Fruit fly (Drosophila melanogaster) whole organism, embryonic: ENCODE results near the gene ss.

ENCODE experiments used
- Asciz ChIP-seq: fragments of 200-800 bp; sonication (Bioruptor generic); optimal IDR thresholded peaks from 2 replicates; lab custom pipeline; 2017; ENCODE audit warnings: missing biosample characterization, mild to moderate bottlenecking, missing genetic modification characterization, missing genetic modification reagents
- Atf-2 ChIP-seq: fragments of 200-800 bp; sonication (Bioruptor generic); optimal IDR thresholded peaks from 2 replicates; lab custom pipeline; 2016; ENCODE audit warnings: missing biosample characterization, missing genetic modification characterization
- Awh ChIP-seq: fragments of 200-800 bp; sonication (Bioruptor generic); IDR thresholded peaks from 2 replicates; pipeline ENCODE4, ENCODE4 v1.3.6; 2022; ENCODE audit warnings: missing biosample characterization, missing genetic modification characterization
- CG10565 ChIP-seq: fragments of 200-800 bp; sonication (Bioruptor generic); optimal IDR thresholded peaks from 3 replicates; lab custom pipeline; 2016; ENCODE audit warnings: missing biosample characterization, mild to moderate bottlenecking, missing genetic modification characterization
- CG11696 ChIP-seq: fragments of 200-800 bp; sonication (Bioruptor generic); IDR thresholded peaks from 2 replicates; pipeline ENCODE4 v1.3.6; 2022; ENCODE audit warnings: missing biosample characterization, missing genetic modification characterization
- CG13624 ChIP-seq: fragments of 200-800 bp; sonication (Bioruptor generic); optimal IDR thresholded peaks from 2 replicates; lab custom pipeline; 2016; ENCODE audit warnings: missing biosample characterization, missing genetic modification characterization
- CG13775 ChIP-seq: fragments of 200-800 bp; sonication (Bioruptor generic); optimal IDR thresholded peaks from 3 replicates; lab custom pipeline; 2017; ENCODE audit warnings: missing biosample characterization, mild to moderate bottlenecking, missing genetic modification characterization
- CG18476 ChIP-seq: fragments of 200-800 bp; sonication (Bioruptor generic); optimal IDR thresholded peaks from 2 replicates; lab custom pipeline; 2016; ENCODE audit warnings: missing biosample characterization, mild to moderate bottlenecking, missing genetic modification characterization
- CG18764 ChIP-seq: fragments of 200-800 bp; sonication (Bioruptor generic); optimal IDR thresholded peaks from 3 replicates; lab custom pipeline; 2016; ENCODE audit warnings: missing biosample characterization, missing genetic modification characterization
- CG2875 ChIP-seq: fragments of 200-800 bp; sonication (Bioruptor generic); optimal IDR thresholded peaks from 2 replicates; lab custom pipeline; 2017; ENCODE audit warnings: missing biosample characterization, mild to moderate bottlenecking, missing genetic modification characterization, missing genetic modification reagents
- CG30020 ChIP-seq: fragments of 200-800 bp; optimal IDR thresholded peaks from 2 replicates; lab custom pipeline; 2019; ENCODE audit warnings: missing biosample characterization, mild to moderate bottlenecking, missing genetic modification characterization, moderate library complexity
- CG33557 ChIP-seq: fragments of 200-800 bp; sonication (Bioruptor generic); optimal IDR thresholded peaks from 2 replicates; lab custom pipeline; 2019; ENCODE audit warnings: missing biosample characterization, mild to moderate bottlenecking, missing genetic modification characterization, moderate library complexity
- CG3995 ChIP-seq: fragments of 200-800 bp; sonication (Bioruptor generic); optimal IDR thresholded peaks from 3 replicates; lab custom pipeline; 2016; ENCODE audit warnings: missing biosample characterization, missing genetic modification characterization
- CG4617 ChIP-seq: fragments of 200-800 bp; sonication (Bioruptor generic); optimal IDR thresholded peaks from 3 replicates; lab custom pipeline; 2016; ENCODE audit warnings: missing biosample characterization, missing genetic modification characterization, borderline replicate concordance
- CG4730 ChIP-seq: fragments of 200-800 bp; sonication (Bioruptor generic); IDR thresholded peaks from 2 replicates; pipeline ENCODE4 v1.3.6; 2022; ENCODE audit warnings: missing biosample characterization, missing genetic modification characterization
- CG8089 ChIP-seq: fragments of 200-800 bp; sonication (Bioruptor generic); optimal IDR thresholded peaks from 3 replicates; lab custom pipeline; 2016; ENCODE audit warnings: missing biosample characterization, missing genetic modification characterization
- CG9437 ChIP-seq: fragments of 200-800 bp; sonication (Bioruptor generic); optimal IDR thresholded peaks from 2 replicates; lab custom pipeline; 2018; ENCODE audit warnings: missing biosample characterization, mild to moderate bottlenecking, missing genetic modification characterization
- Deaf1 ChIP-seq: fragments of 200-800 bp; optimal IDR thresholded peaks from 3 replicates; lab custom pipeline; 2019; ENCODE audit warnings: missing biosample characterization, mild to moderate bottlenecking, missing genetic modification characterization, moderate library complexity
- Dip3 ChIP-seq: fragments of 200-800 bp; sonication (Bioruptor generic); optimal IDR thresholded peaks from 3 replicates; lab custom pipeline; 2016; ENCODE audit warnings: missing biosample characterization, missing genetic modification characterization
- GATAe ChIP-seq: fragments of 200-800 bp; sonication (Bioruptor generic); conservative IDR thresholded peaks from 2 replicates; pipeline ENCODE4 v1.3.6; 2022; ENCODE audit warnings: missing biosample characterization, missing genetic modification characterization
- Gsc ChIP-seq: fragments of 200-800 bp; sonication (Bioruptor generic); IDR thresholded peaks from 2 replicates; pipeline ENCODE4 v1.3.6; 2022; ENCODE audit warnings: missing biosample characterization, missing genetic modification characterization
- Kr ChIP-seq: fragments of 200-800 bp; sonication (Bioruptor generic); optimal IDR thresholded peaks from 2 replicates; lab custom pipeline; 2017; ENCODE audit warnings: missing biosample characterization, mild to moderate bottlenecking, missing genetic modification characterization
- Lim3 ChIP-seq: fragments of 200-800 bp; sonication (Bioruptor generic); IDR thresholded peaks from 2 replicates; pipeline ENCODE4 v1.3.6; 2022; ENCODE audit warnings: missing biosample characterization, missing genetic modification characterization
- NC2α ChIP-seq: fragments of 200-800 bp; sonication (Bioruptor generic); optimal IDR thresholded peaks from 2 replicates; lab custom pipeline; 2016; ENCODE audit warnings: missing biosample characterization, missing genetic modification characterization
- NK7.1 ChIP-seq: fragments of 200-800 bp; sonication (Bioruptor generic); optimal IDR thresholded peaks from 3 replicates; lab custom pipeline; 2016; ENCODE audit warnings: missing biosample characterization, missing genetic modification characterization
- NfI ChIP-seq: fragments of 200-800 bp; sonication (Bioruptor generic); optimal IDR thresholded peaks from 3 replicates; lab custom pipeline; 2018; ENCODE audit warnings: missing biosample characterization, mild to moderate bottlenecking, missing genetic modification characterization, moderate library complexity
- bigmax ChIP-seq: fragments of 200-800 bp; sonication (Bioruptor generic); optimal IDR thresholded peaks from 2 replicates; lab custom pipeline; 2018; ENCODE audit warnings: missing biosample characterization, mild to moderate bottlenecking, missing genetic modification characterization
- btn ChIP-seq: fragments of 200-800 bp; sonication (Bioruptor generic); optimal IDR thresholded peaks from 2 replicates; lab custom pipeline; 2016; ENCODE audit warnings: missing biosample characterization, missing genetic modification characterization
- chif ChIP-seq, 2 experiments: fragments of 200-800 bp; sonication (Bioruptor generic); optimal IDR thresholded peaks; 3 replicates each; lab custom pipeline; 2016; ENCODE audit warnings: missing biosample characterization in 2 of 2, missing genetic modification characterization in 2 of 2
- danr ChIP-seq: fragments of 200-800 bp; sonication (Bioruptor generic); IDR thresholded peaks from 2 replicates; pipeline ENCODE4 v1.3.6; 2022; ENCODE audit warnings: missing biosample characterization, missing genetic modification characterization
- dm ChIP-seq: fragments of 200-800 bp; sonication (Bioruptor generic); optimal IDR thresholded peaks from 3 replicates; lab custom pipeline; 2016; ENCODE audit warnings: missing biosample characterization, missing genetic modification characterization
- ftz-f1 ChIP-seq: fragments of 200-800 bp; sonication (Bioruptor generic); optimal IDR thresholded peaks from 2 replicates; lab custom pipeline; 2016; ENCODE audit warnings: missing biosample characterization, missing genetic modification characterization
- fu2 ChIP-seq: fragments of 200-800 bp; sonication (Bioruptor generic); optimal IDR thresholded peaks from 2 replicates; lab custom pipeline; 2016; ENCODE audit warnings: missing biosample characterization, missing genetic modification characterization
- gro ChIP-seq: fragments of 200-800 bp; sonication (Bioruptor generic); optimal IDR thresholded peaks from 2 replicates; lab custom pipeline; 2016; ENCODE audit warnings: missing biosample characterization, missing genetic modification characterization
- kay ChIP-seq: fragments of 200-800 bp; sonication (Bioruptor generic); optimal IDR thresholded peaks from 2 replicates; lab custom pipeline; 2016; ENCODE audit warnings: missing biosample characterization, missing genetic modification characterization
- ken ChIP-seq: fragments of 200-800 bp; sonication (Bioruptor generic); IDR thresholded peaks from 3 replicates; pipeline ENCODE4 v1.3.6; 2022; ENCODE audit warnings: missing biosample characterization, missing genetic modification characterization
- lab ChIP-seq: fragments of 200-800 bp; sonication (Bioruptor generic); optimal IDR thresholded peaks from 3 replicates; lab custom pipeline; 2017; ENCODE audit warnings: missing biosample characterization, missing genetic modification characterization, mild to moderate bottlenecking, moderate library complexity, missing genetic modification reagents
- lmd ChIP-seq: fragments of 200-800 bp; sonication (Bioruptor generic); IDR thresholded peaks from 2 replicates; pipeline ENCODE4 v1.3.6; 2022; ENCODE audit warnings: missing biosample characterization, missing genetic modification characterization
- oc ChIP-seq: fragments of 200-800 bp; sonication (Bioruptor generic); optimal IDR thresholded peaks from 2 replicates; lab custom pipeline; 2018; ENCODE audit warnings: missing biosample characterization, mild to moderate bottlenecking, missing genetic modification characterization, moderate library complexity
- phol ChIP-seq: fragments of 200-800 bp; sonication (Bioruptor generic); optimal IDR thresholded peaks from 3 replicates; lab custom pipeline; 2018; ENCODE audit warnings: missing biosample characterization, mild to moderate bottlenecking, missing genetic modification characterization, moderate library complexity
- psq ChIP-seq: fragments of 200-800 bp; sonication (Bioruptor generic); optimal IDR thresholded peaks from 2 replicates; lab custom pipeline; 2017; ENCODE audit warnings: missing biosample characterization, missing genetic modification characterization
- pzg ChIP-seq: fragments of 200-800 bp; sonication (Bioruptor generic); optimal IDR thresholded peaks from 3 replicates; lab custom pipeline; 2018; ENCODE audit warnings: missing biosample characterization, mild to moderate bottlenecking, missing genetic modification characterization, moderate library complexity
- ranshi ChIP-seq: fragments of 200-800 bp; sonication (Bioruptor generic); IDR thresholded peaks from 2 replicates; pipeline ENCODE4 v1.3.6; 2022; ENCODE audit warnings: missing biosample characterization, missing genetic modification characterization
- ro ChIP-seq: fragments of 200-800 bp; sonication (Bioruptor generic); IDR thresholded peaks from 2 replicates; pipeline ENCODE4 v1.3.6; 2022; ENCODE audit warnings: missing biosample characterization, missing genetic modification characterization
- sc ChIP-seq, 3 experiments: fragments of >200 bp in 2 of 3; fragments of 200-800 bp in 1 of 3; sonication (Bioruptor generic) in 1 of 3; optimal IDR thresholded peaks; 2 replicates in 2 of 3; 3 replicates in 1 of 3; lab custom pipeline; 2017; ENCODE audit warnings: mild to moderate bottlenecking in 1 of 3, missing biosample characterization in 1 of 3, missing genetic modification characterization in 1 of 3, missing genetic modification reagents in 1 of 3
- sim ChIP-seq: fragments of 200-800 bp; sonication (Bioruptor generic); IDR thresholded peaks from 2 replicates; pipeline ENCODE4 v1.3.6; 2022; ENCODE audit warnings: missing biosample characterization, missing genetic modification characterization
- ssp ChIP-seq: fragments of 200-800 bp; sonication (Bioruptor generic); IDR thresholded peaks from 2 replicates; pipeline ENCODE4 v1.3.6; 2022; ENCODE audit warnings: missing biosample characterization, missing genetic modification characterization
- stwl ChIP-seq: fragments of 200-800 bp; sonication (Bioruptor generic); optimal IDR thresholded peaks from 3 replicates; lab custom pipeline; 2018; ENCODE audit warnings: missing biosample characterization, mild to moderate bottlenecking, missing genetic modification characterization, moderate library complexity
- tgo ChIP-seq: fragments of 200-800 bp; sonication (Bioruptor generic); IDR thresholded peaks from 3 replicates; pipeline ENCODE4 v1.3.6; 2022; ENCODE audit warnings: missing biosample characterization, missing genetic modification characterization
- zfh2 ChIP-seq: fragments of 200-800 bp; sonication (Bioruptor generic); optimal IDR thresholded peaks from 2 replicates; lab custom pipeline; 2016; ENCODE audit warnings: missing biosample characterization, missing genetic modification characterization

Gene ss

dm6 chr3R:16331809-16332343, 71.6 kb downstream of the ss start (continued):
- TF ChIP-seq CG8089 (GFP tag; lab: Kevin White, UChicago) = peak; percentile 86
- TF ChIP-seq Kr (GFP tag; lab: Kevin White, UChicago) = no peak
- TF ChIP-seq kay (GFP tag; lab: Kevin White, UChicago) = peak; percentile 59
- peak; percentile 88 for TF ChIP-seq lab (GFP tag; lab: Kevin White, UChicago)
- peak; percentile 9 for TF ChIP-seq CG9437 (GFP tag; lab: Kevin White, UChicago)
- no peak for TF ChIP-seq CG13624
- no peak for TF ChIP-seq Gsc (GFP tag; lab: Robert Waterston, UW)
- TF ChIP-seq ftz-f1 (GFP tag; lab: Kevin White, UChicago) = no peak
- no peak for TF ChIP-seq CG3995 (GFP tag; lab: Kevin White, UChicago)
- no peak for TF ChIP-seq CG18476
- TF ChIP-seq Asciz (GFP tag; lab: Kevin White, UChicago) = peak; percentile 14
- TF ChIP-seq gro = no peak
- no peak for TF ChIP-seq stwl
- peak; percentile 20 for TF ChIP-seq NfI
- TF ChIP-seq psq = peak; percentile 30
- peak; percentile 33; the same call in 1 of the 2 replicates for TF ChIP-seq ro (GFP tag; lab: Robert Waterston, UW)
- peak; percentile 61; the same call in 1 of the 2 replicates for TF ChIP-seq sim (GFP tag; lab: Robert Waterston, UW)
- TF ChIP-seq CG30020 (tag; lab: Kevin White, UChicago) = no peak
- peak; percentile 60; the same call in 1 of the 2 replicates for TF ChIP-seq danr (GFP tag; lab: Robert Waterston, UW)
- peak; percentile 84 for TF ChIP-seq Awh (GFP tag; lab: Robert Waterston, UW)
- no peak for TF ChIP-seq fu2 (GFP tag; lab: Kevin White, UChicago)
- TF ChIP-seq GATAe = 0 out of 2 replicates have a peak, but pooled peaks have one; percentile 8
- no peak for TF ChIP-seq bigmax
- TF ChIP-seq NC2α (GFP tag; lab: Kevin White, UChicago) = peak; percentile 71
- no peak for TF ChIP-seq Lim3 (GFP tag; lab: Robert Waterston, UW)
- peak; percentile 11; the same call in 1 of the 2 replicates for TF ChIP-seq ranshi (GFP tag; lab: Robert Waterston, UW)
- peak; percentile 38 for TF ChIP-seq Atf-2
- peak; percentile 62 for TF ChIP-seq CG18764 (GFP tag; lab: Kevin White, UChicago)
- TF ChIP-seq oc = peak; percentile 25
- TF ChIP-seq CG13775 (GFP tag; lab: Kevin White, UChicago) = peak; percentile 19
- TF ChIP-seq phol (tag; lab: Kevin White, UChicago) = no peak
- no peak for TF ChIP-seq sc (optimal IDR thresholded peaks at IDR 0.05; lab: Kevin White, UChicago)
- peak; percentile 83 for TF ChIP-seq sc (GFP tag; optimal IDR thresholded peaks at IDR 0.05; lab: Kevin White, UChicago)
- no peak for TF ChIP-seq CG10565 (GFP tag; lab: Kevin White, UChicago)
- TF ChIP-seq CG2875 (GFP tag; lab: Kevin White, UChicago) = peak; percentile 83
- peak; percentile 0 for TF ChIP-seq CG4617
- TF ChIP-seq lmd (GFP tag; lab: Robert Waterston, UW) = no peak
- no peak for TF ChIP-seq pzg (GFP tag; lab: Kevin White, UChicago)
- TF ChIP-seq btn = peak; percentile 53
- peak; percentile 56 for TF ChIP-seq CG11696 (GFP tag; lab: Robert Waterston, UW)
- TF ChIP-seq tgo (GFP tag; lab: Robert Waterston, UW) = no peak
- TF ChIP-seq Deaf1 (tag; lab: Kevin White, UChicago) = no peak
- TF ChIP-seq CG4730 (GFP tag; lab: Robert Waterston, UW) = peak; percentile 30; the same call in 1 of the 2 replicates
- no peak for TF ChIP-seq Dip3 (GFP tag; lab: Kevin White, UChicago)
- peak; percentile 60 for TF ChIP-seq NK7.1 (GFP tag; lab: Kevin White, UChicago)
- no peak for TF ChIP-seq ken (GFP tag; lab: Robert Waterston, UW)
- TF ChIP-seq chif (GFP tag; optimal IDR thresholded peaks at IDR 0.05; lab: Kevin White, UChicago) = peak; percentile 23 to 64
- TF ChIP-seq zfh2 (GFP tag; lab: Kevin White, UChicago) = no peak
- peak; percentile 89 for TF ChIP-seq CG33557 (GFP tag; lab: Kevin White, UChicago)
- TF ChIP-seq ssp (GFP tag; lab: Robert Waterston, UW) = no peak
- peak; percentile 27 for TF ChIP-seq dm (GFP tag; lab: Kevin White, UChicago)
